Worm (Caenorhabditis elegans) whole organism, L4/young adult: ENCODE results near the gene F28A10.13.

Experiments
- W03F9.2 ChIP-seq: fragments of 150-350 bp; optimal IDR thresholded peaks from 2 replicates; lab custom pipeline; 2014; ENCODE audit warnings: missing biosample characterization, missing genetic modification characterization
- dao-5 ChIP-seq: sonication (generic microtip); optimal IDR thresholded peaks from 2 replicates; lab custom pipeline; 2016; ENCODE audit warnings: missing genotype, missing genetic modification characterization, moderate library complexity, missing compliant biosample characterization
- him-1 ChIP-seq: sonication (generic microtip); optimal IDR thresholded peaks from 2 replicates; lab custom pipeline; 2016; ENCODE audit warnings: missing genotype, missing genetic modification reagents, missing genetic modification characterization, missing compliant biosample characterization

- TF ChIP-seq dao-5 = no peak
- TF ChIP-seq him-1 (tag; lab: Kevin White, UChicago) = no peak
- TF ChIP-seq W03F9.2 = no peak
These were observed 13.0 kb downstream of the F28A10.13 start, which contains the start of gene Y46B2A.4 for ce11 chrII:861564-861963.
